Fruit fly (Drosophila melanogaster) whole organism, embryonic: Measurements from ENCODE around the gene CG43055.

ENCODE experiments used
- B-H2 ChIP-seq: fragments of 200-800 bp; sonication (Bioruptor generic); optimal IDR thresholded peaks from 2 replicates; lab custom pipeline; 2018; ENCODE audit warnings: missing biosample characterization, mild to moderate bottlenecking, missing genetic modification characterization
- CG10543 ChIP-seq: fragments of 200-800 bp; sonication (Bioruptor generic); optimal IDR thresholded peaks from 3 replicates; lab custom pipeline; 2017; ENCODE audit warnings: missing biosample characterization, mild to moderate bottlenecking, missing genetic modification characterization, moderate library complexity
- CG11093 ChIP-seq: fragments of 200-800 bp; sonication (Bioruptor generic); IDR thresholded peaks from 3 replicates; pipeline ENCODE4 v1.3.6; 2022; ENCODE audit warnings: missing biosample characterization, missing genetic modification characterization
- CG11398 ChIP-seq: fragments of 200-800 bp; sonication (Bioruptor generic); optimal IDR thresholded peaks from 2 replicates; lab custom pipeline; 2016; ENCODE audit warnings: missing biosample characterization, missing genetic modification characterization
- CG12219 ChIP-seq: fragments of 200-800 bp; sonication (Bioruptor generic); optimal IDR thresholded peaks from 3 replicates; lab custom pipeline; 2018; ENCODE audit warnings: missing biosample characterization, mild to moderate bottlenecking, missing genetic modification characterization
- CG14014 ChIP-seq: fragments of 200-800 bp; sonication (Bioruptor generic); IDR thresholded peaks from 2 replicates; pipeline ENCODE4 v1.3.6; 2022; ENCODE audit warnings: missing biosample characterization, missing genetic modification characterization
- CG14965 ChIP-seq: fragments of 200-800 bp; sonication (Bioruptor generic); optimal IDR thresholded peaks from 2 replicates; lab custom pipeline; 2016; ENCODE audit warnings: missing biosample characterization, missing genetic modification characterization, borderline replicate concordance
- CG17328 ChIP-seq: fragments of 200-800 bp; sonication (Bioruptor generic); IDR thresholded peaks from 2 replicates; pipeline ENCODE4 v1.3.6; 2022; ENCODE audit warnings: missing biosample characterization, missing genetic modification characterization
- CG2129 ChIP-seq: fragments of 200-800 bp; sonication (Bioruptor generic); IDR thresholded peaks from 2 replicates; pipeline ENCODE4 v1.3.6; 2022; ENCODE audit warnings: missing biosample characterization, missing genetic modification characterization; ENCODE audit not compliant: partially characterized antibody
- CG2199 ChIP-seq: fragments of 200-800 bp; sonication (Bioruptor generic); IDR thresholded peaks from 3 replicates; pipeline ENCODE4 v1.3.6; 2022; ENCODE audit warnings: missing biosample characterization, missing genetic modification characterization
- CG2202 ChIP-seq: fragments of 200-800 bp; sonication (Bioruptor generic); optimal IDR thresholded peaks from 2 replicates; lab custom pipeline; 2018; ENCODE audit warnings: missing biosample characterization, mild to moderate bottlenecking, missing genetic modification characterization
- CG30403 ChIP-seq: fragments of 200-800 bp; sonication (Bioruptor generic); optimal IDR thresholded peaks from 3 replicates; lab custom pipeline; 2016; ENCODE audit warnings: missing biosample characterization, missing genetic modification characterization
- CG3407 ChIP-seq: fragments of 200-800 bp; sonication (Bioruptor generic); optimal IDR thresholded peaks from 2 replicates; lab custom pipeline; 2018; ENCODE audit warnings: missing biosample characterization, mild to moderate bottlenecking, missing genetic modification characterization
- CG42726 ChIP-seq: fragments of 200-800 bp; sonication (Bioruptor generic); IDR thresholded peaks from 2 replicates; pipeline ENCODE4 v1.3.6; 2022; ENCODE audit warnings: missing biosample characterization, missing genetic modification characterization; ENCODE audit not compliant: partially characterized antibody
- CG4404 ChIP-seq: fragments of 200-800 bp; sonication (Bioruptor generic); IDR thresholded peaks from 2 replicates; pipeline ENCODE4 v1.3.6; 2022; ENCODE audit warnings: missing biosample characterization, missing genetic modification characterization
- CG7987 ChIP-seq: fragments of 200-800 bp; sonication (Bioruptor generic); optimal IDR thresholded peaks from 2 replicates; lab custom pipeline; 2018; ENCODE audit warnings: missing biosample characterization, mild to moderate bottlenecking, missing genetic modification characterization, moderate library complexity
- CG8924 ChIP-seq: fragments of 200-800 bp; optimal IDR thresholded peaks from 3 replicates; lab custom pipeline; 2019; ENCODE audit warnings: missing biosample characterization, mild to moderate bottlenecking, missing genetic modification characterization, moderate library complexity
- CG9215 ChIP-seq: fragments of 200-800 bp; sonication (Bioruptor generic); IDR thresholded peaks from 2 replicates; pipeline ENCODE4 v1.3.6; 2022; ENCODE audit warnings: missing biosample characterization, missing genetic modification characterization
- CG9727 ChIP-seq: fragments of 200-800 bp; sonication (Bioruptor generic); optimal IDR thresholded peaks from 3 replicates; lab custom pipeline; 2017; ENCODE audit warnings: missing biosample characterization, mild to moderate bottlenecking, missing genetic modification characterization
- Dp ChIP-seq: fragments of 200-800 bp; sonication (Bioruptor generic); optimal IDR thresholded peaks from 2 replicates; lab custom pipeline; 2018; ENCODE audit warnings: missing biosample characterization, mild to moderate bottlenecking, missing genetic modification characterization, moderate library complexity
- HLH3B ChIP-seq: fragments of 200-800 bp; sonication (Bioruptor generic); IDR thresholded peaks from 2 replicates; pipeline ENCODE4 v1.3.6; 2022; ENCODE audit warnings: missing biosample characterization, missing genetic modification characterization
- HLH4C ChIP-seq: fragments of 200-800 bp; sonication (Bioruptor generic); IDR thresholded peaks from 3 replicates; pipeline ENCODE4 v1.3.6; 2022; ENCODE audit warnings: missing biosample characterization, missing genetic modification characterization; ENCODE audit not compliant: partially characterized antibody
- Hmx ChIP-seq: fragments of 200-800 bp; sonication (Bioruptor generic); optimal IDR thresholded peaks from 2 replicates; lab custom pipeline; 2016; ENCODE audit warnings: missing biosample characterization, missing genetic modification characterization
- MTF-1 ChIP-seq: fragments of 200-800 bp; sonication (Bioruptor generic); optimal IDR thresholded peaks from 2 replicates; lab custom pipeline; 2018; ENCODE audit warnings: missing biosample characterization, mild to moderate bottlenecking, missing genetic modification characterization, borderline replicate concordance
- Meics ChIP-seq: fragments of 200-800 bp; sonication (Bioruptor generic); optimal IDR thresholded peaks from 2 replicates; lab custom pipeline; 2017; ENCODE audit warnings: missing biosample characterization, mild to moderate bottlenecking, missing genetic modification characterization
- NC2α ChIP-seq: fragments of 200-800 bp; sonication (Bioruptor generic); optimal IDR thresholded peaks from 2 replicates; lab custom pipeline; 2016; ENCODE audit warnings: missing biosample characterization, missing genetic modification characterization
- Scr ChIP-seq: fragments of 200-800 bp; sonication (Bioruptor generic); IDR thresholded peaks from 2 replicates; pipeline ENCODE4 v1.3.6; 2022; ENCODE audit warnings: missing biosample characterization, missing genetic modification characterization; ENCODE audit not compliant: partially characterized antibody
- YL-1 ChIP-seq: fragments of 200-800 bp; sonication (Bioruptor generic); optimal IDR thresholded peaks from 3 replicates; lab custom pipeline; 2017; ENCODE audit warnings: missing biosample characterization, mild to moderate bottlenecking, missing genetic modification characterization
- btn ChIP-seq: fragments of 200-800 bp; sonication (Bioruptor generic); optimal IDR thresholded peaks from 2 replicates; lab custom pipeline; 2016; ENCODE audit warnings: missing biosample characterization, missing genetic modification characterization
- cg ChIP-seq: fragments of 200-800 bp; sonication (Bioruptor generic); optimal IDR thresholded peaks from 3 replicates; lab custom pipeline; 2019; ENCODE audit warnings: missing biosample characterization, mild to moderate bottlenecking, missing genetic modification characterization, moderate library complexity
- crc ChIP-seq: fragments of 200-800 bp; sonication (Bioruptor generic); optimal IDR thresholded peaks from 2 replicates; lab custom pipeline; 2016; ENCODE audit warnings: missing biosample characterization, missing genetic modification characterization
- crol ChIP-seq: fragments of 200-800 bp; sonication (Bioruptor generic); IDR thresholded peaks from 2 replicates; pipeline ENCODE4 v1.3.6; 2022; ENCODE audit warnings: missing biosample characterization, missing genetic modification characterization
- danr ChIP-seq: fragments of 200-800 bp; sonication (Bioruptor generic); IDR thresholded peaks from 2 replicates; pipeline ENCODE4 v1.3.6; 2022; ENCODE audit warnings: missing biosample characterization, missing genetic modification characterization
- dimm ChIP-seq: fragments of 200-800 bp; sonication (Bioruptor generic); IDR thresholded peaks from 2 replicates; pipeline ENCODE4 v1.3.6; 2022; ENCODE audit warnings: missing biosample characterization, missing genetic modification characterization
- dmrt11E ChIP-seq: fragments of 200-800 bp; sonication (Bioruptor generic); optimal IDR thresholded peaks from 3 replicates; lab custom pipeline; 2018; ENCODE audit warnings: missing biosample characterization, mild to moderate bottlenecking, missing genetic modification characterization, moderate library complexity
- fd3F ChIP-seq: fragments of 200-800 bp; sonication (Bioruptor generic); optimal IDR thresholded peaks from 2 replicates; lab custom pipeline; 2018; ENCODE audit warnings: missing biosample characterization, mild to moderate bottlenecking, missing genetic modification characterization, moderate library complexity
- fd96Cb ChIP-seq: fragments of 200-800 bp; sonication (Bioruptor generic); optimal IDR thresholded peaks from 2 replicates; lab custom pipeline; 2018; ENCODE audit warnings: missing biosample characterization, mild to moderate bottlenecking, missing genetic modification characterization, moderate library complexity
- gce ChIP-seq: fragments of 200-800 bp; sonication (Bioruptor generic); IDR thresholded peaks from 3 replicates; pipeline ENCODE4 v1.3.6; 2022; ENCODE audit warnings: missing biosample characterization, missing genetic modification characterization
- gt ChIP-seq: fragments of 200-800 bp; sonication (Bioruptor generic); IDR thresholded peaks from 2 replicates; pipeline ENCODE4 v1.3.6; 2022; ENCODE audit warnings: missing biosample characterization, missing genetic modification characterization
- ind ChIP-seq: fragments of 200-800 bp; sonication (Bioruptor generic); optimal IDR thresholded peaks from 3 replicates; lab custom pipeline; 2016; ENCODE audit warnings: missing biosample characterization, missing genetic modification characterization
- luna ChIP-seq: fragments of 200-800 bp; sonication (Bioruptor generic); optimal IDR thresholded peaks from 2 replicates; lab custom pipeline; 2016; ENCODE audit warnings: missing biosample characterization, missing genetic modification characterization
- odd ChIP-seq: fragments of 200-800 bp; sonication (Bioruptor generic); optimal IDR thresholded peaks from 2 replicates; lab custom pipeline; 2017; ENCODE audit warnings: missing biosample characterization, mild to moderate bottlenecking, missing genetic modification characterization
- pnt ChIP-seq: fragments of 200-800 bp; sonication (Bioruptor generic); optimal IDR thresholded peaks from 3 replicates; lab custom pipeline; 2016; ENCODE audit warnings: missing biosample characterization, missing genetic modification characterization
- pum ChIP-seq: fragments of 200-800 bp; sonication (Bioruptor generic); optimal IDR thresholded peaks from 2 replicates; lab custom pipeline; 2016; ENCODE audit warnings: missing biosample characterization, missing genetic modification characterization
- seq ChIP-seq: fragments of 200-800 bp; sonication (Bioruptor generic); IDR thresholded peaks from 2 replicates; pipeline ENCODE4 v1.3.6; 2022; ENCODE audit warnings: missing biosample characterization, missing genetic modification characterization
- sisA ChIP-seq: fragments of 200-800 bp; sonication (Bioruptor generic); IDR thresholded peaks from 2 replicates; pipeline ENCODE4 v1.3.6; 2022; ENCODE audit warnings: missing biosample characterization, missing genetic modification characterization
- tap ChIP-seq: fragments of 200-800 bp; optimal IDR thresholded peaks from 3 replicates; lab custom pipeline; 2019; ENCODE audit warnings: missing biosample characterization, mild to moderate bottlenecking, missing genetic modification characterization, moderate library complexity
- z ChIP-seq: fragments of 200-800 bp; sonication (Bioruptor generic); IDR thresholded peaks from 3 replicates; pipeline ENCODE4 v1.3.6; 2022; ENCODE audit warnings: missing biosample characterization, missing genetic modification characterization
- zfh1 ChIP-seq: fragments of 200-800 bp; sonication (Bioruptor generic); IDR thresholded peaks from 3 replicates; pipeline ENCODE4 v1.3.6; 2022; ENCODE audit warnings: missing biosample characterization, missing genetic modification characterization

The CG43055 gene

dm6 chr2L:4440881-4441737 lies 30.2 kb downstream of the CG43055 start, which contains the start of gene CG15431 (continued):
- no peak for TF ChIP-seq Hmx
- no peak; the same call in 2 of the 3 replicates for TF ChIP-seq CG2199 (GFP tag; lab: Robert Waterston, UW)
- TF ChIP-seq pnt (GFP tag; lab: Kevin White, UChicago), result no peak
- TF ChIP-seq CG10543 (GFP tag; lab: Kevin White, UChicago), result no peak
- no peak for TF ChIP-seq luna
- TF ChIP-seq CG9727 (GFP tag; lab: Kevin White, UChicago), result peak; percentile 44
- no peak for TF ChIP-seq CG2129
- peak; percentile 50 for TF ChIP-seq ind (GFP tag; lab: Kevin White, UChicago)
- no peak for TF ChIP-seq cg (GFP tag; lab: Kevin White, UChicago)
- TF ChIP-seq HLH3B (GFP tag; lab: Robert Waterston, UW), result peak; percentile 65; the same call in 1 of the 2 replicates
- TF ChIP-seq Meics (GFP tag; lab: Kevin White, UChicago), result peak; percentile 77
- TF ChIP-seq CG14014, result peak; percentile 64; the same call in 1 of the 2 replicates
- TF ChIP-seq CG12219, result no peak
- TF ChIP-seq btn (GFP tag; lab: Kevin White, UChicago), result no peak
- peak; percentile 53; the same call in 1 of the 2 replicates for TF ChIP-seq seq (GFP tag; lab: Robert Waterston, UW)
- TF ChIP-seq gt (GFP tag; lab: Robert Waterston, UW), result no peak
- TF ChIP-seq crol (GFP tag; lab: Robert Waterston, UW), result no peak
- peak; percentile 55 for TF ChIP-seq CG30403 (GFP tag; lab: Kevin White, UChicago)
- TF ChIP-seq CG3407, result no peak
- peak; percentile 59 for TF ChIP-seq sisA (GFP tag; lab: Robert Waterston, UW)
- no peak for TF ChIP-seq Dp (GFP tag; lab: Kevin White, UChicago)
- TF ChIP-seq tap (tag; lab: Kevin White, UChicago), result peak; percentile 24
- TF ChIP-seq MTF-1, result no peak
- TF ChIP-seq fd96Cb (tag; lab: Kevin White, UChicago), result peak; percentile 25
- 0 out of 2 replicates have a peak, but pooled peaks have one; percentile 15 for TF ChIP-seq CG42726
- TF ChIP-seq pum, result no peak
- TF ChIP-seq CG8924 (tag; lab: Kevin White, UChicago), result peak; percentile 56
- TF ChIP-seq fd3F (GFP tag; lab: Kevin White, UChicago), result peak; percentile 49
- TF ChIP-seq CG11093, result 0 out of 3 replicates have a peak, but pooled peaks have one; percentile 21
- no peak for TF ChIP-seq odd
- TF ChIP-seq B-H2, result peak; percentile 15
- no peak for TF ChIP-seq Scr
- no peak for TF ChIP-seq gce (GFP tag; lab: Robert Waterston, UW)
- no peak for TF ChIP-seq CG11398 (GFP tag; lab: Kevin White, UChicago)
- no peak for TF ChIP-seq NC2α (GFP tag; lab: Kevin White, UChicago)
- TF ChIP-seq YL-1, result no peak
- peak; percentile 25; the same call in 1 of the 2 replicates for TF ChIP-seq CG4404
- TF ChIP-seq CG14965, result no peak
- no peak for TF ChIP-seq z (GFP tag; lab: Robert Waterston, UW)
- no peak for TF ChIP-seq CG2202 (tag; lab: Kevin White, UChicago)
- TF ChIP-seq CG7987 (GFP tag; lab: Kevin White, UChicago), result no peak
- TF ChIP-seq dimm (GFP tag; lab: Robert Waterston, UW), result no peak
- no peak for TF ChIP-seq HLH4C
- peak; percentile 56 for TF ChIP-seq CG9215
- no peak for TF ChIP-seq dmrt11E (tag; lab: Kevin White, UChicago)
- no peak for TF ChIP-seq danr
- TF ChIP-seq CG17328 (GFP tag; lab: Robert Waterston, UW), result 0 out of 2 replicates have a peak, but pooled peaks have one; percentile 36
- peak; percentile 40; the same call in 1 of the 3 replicates for TF ChIP-seq zfh1
- TF ChIP-seq crc, result no peak
